Fruit fly (Drosophila melanogaster) whole organism, embryonic: ENCODE measurements around the gene CG7094.

Experiments
- Atf3 ChIP-seq: fragments of 200-800 bp; sonication (Bioruptor generic); optimal IDR thresholded peaks from 3 replicates; lab custom pipeline; 2016; ENCODE audit warnings: missing biosample characterization, missing genetic modification characterization
- CG10543 ChIP-seq: fragments of 200-800 bp; sonication (Bioruptor generic); optimal IDR thresholded peaks from 3 replicates; lab custom pipeline; 2017; ENCODE audit warnings: missing biosample characterization, mild to moderate bottlenecking, missing genetic modification characterization, moderate library complexity
- CG11456 ChIP-seq: fragments of 200-800 bp; sonication (Bioruptor generic); IDR thresholded peaks from 3 replicates; pipeline ENCODE4 v1.3.6; 2022; ENCODE audit warnings: missing biosample characterization, missing genetic modification characterization
- CG12391 ChIP-seq: fragments of 200-800 bp; sonication (Bioruptor generic); optimal IDR thresholded peaks from 3 replicates; lab custom pipeline; 2018; ENCODE audit warnings: missing biosample characterization, mild to moderate bottlenecking, missing genetic modification characterization, moderate library complexity
- CG13123 ChIP-seq: fragments of 200-800 bp; sonication (Bioruptor generic); optimal IDR thresholded peaks from 2 replicates; lab custom pipeline; 2016; ENCODE audit warnings: missing biosample characterization, missing genetic modification characterization
- CG15269 ChIP-seq: fragments of 200-800 bp; sonication (Bioruptor generic); optimal IDR thresholded peaks from 2 replicates; lab custom pipeline; 2018; ENCODE audit warnings: missing biosample characterization, mild to moderate bottlenecking, missing genetic modification characterization, moderate library complexity
- CG17186 ChIP-seq: fragments of 200-800 bp; sonication (Bioruptor generic); optimal IDR thresholded peaks from 3 replicates; lab custom pipeline; 2017; ENCODE audit warnings: missing biosample characterization, missing genetic modification reagents, missing genetic modification characterization
- CG17359 ChIP-seq: fragments of 200-800 bp; sonication (Bioruptor generic); optimal IDR thresholded peaks from 3 replicates; lab custom pipeline; 2018; ENCODE audit warnings: missing biosample characterization, mild to moderate bottlenecking, missing genetic modification characterization, moderate library complexity
- CG18011 ChIP-seq: fragments of 200-800 bp; sonication (Bioruptor generic); optimal IDR thresholded peaks from 2 replicates; lab custom pipeline; 2017; ENCODE audit warnings: missing biosample characterization, missing genetic modification characterization, mild to moderate bottlenecking, moderate library complexity, missing genotype
- CG18262 ChIP-seq: fragments of 200-800 bp; optimal IDR thresholded peaks from 3 replicates; lab custom pipeline; 2019; ENCODE audit warnings: missing biosample characterization, mild to moderate bottlenecking, missing genetic modification characterization, moderate library complexity
- CG18599 ChIP-seq: fragments of 200-800 bp; sonication (Bioruptor generic); optimal IDR thresholded peaks from 3 replicates; lab custom pipeline; 2017; ENCODE audit warnings: missing biosample characterization, missing genetic modification characterization, mild to moderate bottlenecking, moderate library complexity, missing genetic modification reagents
- CG6854 ChIP-seq: fragments of 200-800 bp; sonication (Bioruptor generic); optimal IDR thresholded peaks from 3 replicates; lab custom pipeline; 2017; ENCODE audit warnings: missing biosample characterization, mild to moderate bottlenecking, missing genetic modification characterization
- CG7839 ChIP-seq: fragments of 200-800 bp; sonication (Bioruptor generic); optimal IDR thresholded peaks from 3 replicates; lab custom pipeline; 2018; ENCODE audit warnings: missing biosample characterization, mild to moderate bottlenecking, missing genetic modification characterization, moderate library complexity
- CG9932 ChIP-seq: fragments of 200-800 bp; sonication (Bioruptor generic); IDR thresholded peaks from 2 replicates; pipeline ENCODE4 v1.3.6; 2022; ENCODE audit warnings: missing biosample characterization, missing genetic modification characterization
- Chrac-16 ChIP-seq: fragments of 200-800 bp; sonication (Bioruptor generic); optimal IDR thresholded peaks from 3 replicates; lab custom pipeline; 2016; ENCODE audit warnings: missing biosample characterization, missing genetic modification characterization
- CoRest ChIP-seq: fragments of 200-800 bp; sonication (Bioruptor generic); optimal IDR thresholded peaks from 3 replicates; lab custom pipeline; 2018; ENCODE audit warnings: missing biosample characterization, mild to moderate bottlenecking, missing genetic modification characterization, moderate library complexity
- Dek ChIP-seq: fragments of 200-800 bp; sonication (Bioruptor generic); optimal IDR thresholded peaks from 3 replicates; lab custom pipeline; 2019; ENCODE audit warnings: missing biosample characterization, mild to moderate bottlenecking, missing genetic modification characterization, moderate library complexity
- Doc2 ChIP-seq: fragments of 200-800 bp; sonication (Bioruptor generic); IDR thresholded peaks from 2 replicates; pipeline ENCODE4 v1.3.6; 2022; ENCODE audit warnings: missing biosample characterization, missing genetic modification characterization
- Fer1 ChIP-seq: fragments of 200-800 bp; sonication (Bioruptor generic); optimal IDR thresholded peaks from 2 replicates; lab custom pipeline; 2017; ENCODE audit warnings: missing biosample characterization, mild to moderate bottlenecking, missing genetic modification characterization
- Hand ChIP-seq: fragments of 200-800 bp; sonication (Bioruptor generic); optimal IDR thresholded peaks from 2 replicates; lab custom pipeline; 2017; ENCODE audit warnings: mild to moderate bottlenecking, missing biosample characterization, missing genetic modification reagents, missing genetic modification characterization
- Med ChIP-seq: fragments of 200-800 bp; sonication (Bioruptor generic); peaks from one replicate; lab custom pipeline; 2016; ENCODE audit warnings: missing biosample characterization, missing genetic modification characterization, mild to moderate bottlenecking, inconsistent platforms, moderate library complexity
- Mes4 ChIP-seq: fragments of 200-800 bp; sonication (Bioruptor generic); optimal IDR thresholded peaks from 2 replicates; lab custom pipeline; 2016; ENCODE audit warnings: missing biosample characterization, missing genetic modification characterization
- Nf-YB ChIP-seq: fragments of 200-800 bp; sonication (Bioruptor generic); optimal IDR thresholded peaks from 3 replicates; lab custom pipeline; 2019; ENCODE audit warnings: missing biosample characterization, mild to moderate bottlenecking, missing genetic modification characterization, moderate library complexity
- Poxn ChIP-seq: fragments of 200-800 bp; sonication (Bioruptor generic); IDR thresholded peaks from 2 replicates; pipeline ENCODE4 v1.3.6; 2022; ENCODE audit warnings: missing biosample characterization, missing genetic modification characterization
- Rfx ChIP-seq: fragments of 200-800 bp; sonication (Bioruptor generic); IDR thresholded peaks from 2 replicates; pipeline ENCODE4 v1.3.6; 2022; ENCODE audit warnings: missing biosample characterization, missing genetic modification characterization
- Sox102F ChIP-seq: fragments of 200-800 bp; sonication (Bioruptor generic); optimal IDR thresholded peaks from 2 replicates; lab custom pipeline; 2018; ENCODE audit warnings: missing biosample characterization, mild to moderate bottlenecking, missing genetic modification characterization, moderate library complexity
- Usf ChIP-seq: fragments of 200-800 bp; sonication (Bioruptor generic); optimal IDR thresholded peaks from 2 replicates; lab custom pipeline; 2017; ENCODE audit warnings: missing genotype, missing biosample characterization, missing genetic modification characterization
- ara ChIP-seq: fragments of 200-800 bp; sonication (Bioruptor generic); IDR thresholded peaks from 2 replicates; pipeline ENCODE4 v1.3.6; 2022; ENCODE audit warnings: missing biosample characterization, missing genetic modification characterization
- ase ChIP-seq: fragments of 200-800 bp; sonication (Bioruptor generic); IDR thresholded peaks from 3 replicates; pipeline ENCODE4 v1.3.6; 2022; ENCODE audit warnings: missing biosample characterization, missing genetic modification characterization
- ash1 ChIP-seq: fragments of 200-800 bp; sonication (Bioruptor generic); optimal IDR thresholded peaks from 2 replicates; lab custom pipeline; 2018; ENCODE audit warnings: missing biosample characterization, mild to moderate bottlenecking, missing genetic modification characterization
- az2 ChIP-seq: fragments of 200-800 bp; sonication (Bioruptor generic); optimal IDR thresholded peaks from 3 replicates; lab custom pipeline; 2016; ENCODE audit warnings: missing biosample characterization, missing genetic modification characterization
- bsh ChIP-seq, 2 experiments: fragments of 200-800 bp; sonication (Bioruptor generic); optimal IDR thresholded peaks; 2 replicates each; lab custom pipeline; 2017 to 2018; ENCODE audit warnings: mild to moderate bottlenecking in 2 of 2, missing biosample characterization in 2 of 2, missing genetic modification characterization in 2 of 2, moderate library complexity in 1 of 2
- cwo ChIP-seq: fragments of 200-800 bp; sonication (Bioruptor generic); optimal IDR thresholded peaks from 3 replicates; lab custom pipeline; 2017; ENCODE audit warnings: missing biosample characterization, missing genetic modification characterization, mild to moderate bottlenecking, moderate library complexity, missing genetic modification reagents
- dimm ChIP-seq: fragments of 200-800 bp; sonication (Bioruptor generic); IDR thresholded peaks from 2 replicates; pipeline ENCODE4 v1.3.6; 2022; ENCODE audit warnings: missing biosample characterization, missing genetic modification characterization
- dmrt11E ChIP-seq: fragments of 200-800 bp; sonication (Bioruptor generic); optimal IDR thresholded peaks from 3 replicates; lab custom pipeline; 2018; ENCODE audit warnings: missing biosample characterization, mild to moderate bottlenecking, missing genetic modification characterization, moderate library complexity
- dmrt99B ChIP-seq: fragments of 200-800 bp; sonication (Bioruptor generic); optimal IDR thresholded peaks from 2 replicates; lab custom pipeline; 2018; ENCODE audit warnings: missing biosample characterization, mild to moderate bottlenecking, missing genetic modification characterization, moderate library complexity
- gcm ChIP-seq: fragments of 200-800 bp; sonication (Bioruptor generic); optimal IDR thresholded peaks from 2 replicates; lab custom pipeline; 2019; ENCODE audit warnings: missing biosample characterization, mild to moderate bottlenecking, missing genetic modification characterization, moderate library complexity
- gsb-n ChIP-seq: fragments of 200-800 bp; sonication (Bioruptor generic); optimal IDR thresholded peaks from 3 replicates; lab custom pipeline; 2018; ENCODE audit warnings: missing biosample characterization, mild to moderate bottlenecking, missing genetic modification characterization
- nerfin-2 ChIP-seq: fragments of 200-800 bp; sonication (Bioruptor generic); IDR thresholded peaks from 2 replicates; pipeline ENCODE4 v1.3.6; 2022; ENCODE audit warnings: missing biosample characterization, missing genetic modification characterization; ENCODE audit not compliant: partially characterized antibody
- nmo ChIP-seq: fragments of 200-800 bp; sonication (Bioruptor generic); optimal IDR thresholded peaks from 2 replicates; lab custom pipeline; 2018; ENCODE audit warnings: missing biosample characterization, mild to moderate bottlenecking, missing genetic modification characterization, moderate library complexity
- org-1 ChIP-seq: fragments of 200-800 bp; sonication (Bioruptor generic); optimal IDR thresholded peaks from 2 replicates; lab custom pipeline; 2017; ENCODE audit warnings: missing biosample characterization, missing genetic modification characterization
- row ChIP-seq: fragments of 200-800 bp; sonication (Bioruptor generic); IDR thresholded peaks from 3 replicates; pipeline ENCODE4 v1.3.6; 2022; ENCODE audit warnings: missing biosample characterization, missing genetic modification characterization
- run ChIP-seq: fragments of 200-800 bp; sonication (Bioruptor generic); optimal IDR thresholded peaks from 3 replicates; lab custom pipeline; 2018; ENCODE audit warnings: missing biosample characterization, mild to moderate bottlenecking, missing genetic modification characterization
- schlank ChIP-seq: fragments of 200-800 bp; sonication (Bioruptor generic); optimal IDR thresholded peaks from 2 replicates; lab custom pipeline; 2018; ENCODE audit warnings: missing biosample characterization, mild to moderate bottlenecking, missing genetic modification characterization
- scrt ChIP-seq: fragments of 200-800 bp; sonication (Bioruptor generic); optimal IDR thresholded peaks from 2 replicates; lab custom pipeline; 2018; ENCODE audit warnings: missing biosample characterization, mild to moderate bottlenecking, missing genetic modification characterization, moderate library complexity
- sna ChIP-seq: fragments of 200-800 bp; sonication (Bioruptor generic); IDR thresholded peaks from 2 replicates; pipeline ENCODE4 v1.3.6; 2022; ENCODE audit warnings: missing biosample characterization, missing genetic modification characterization; ENCODE audit not compliant: partially characterized antibody

The CG7094 gene

dm6 chr2L:17559275-17559674, 3.7 kb upstream of the CG7094 start (continued):
- TF ChIP-seq CG18599 (GFP tag; lab: Kevin White, UChicago) = peak; percentile 17
- TF ChIP-seq ara (GFP tag; lab: Robert Waterston, UW) = no peak
- TF ChIP-seq Poxn = no peak

- TF ChIP-seq Rfx (GFP tag; lab: Robert Waterston, UW) (0 out of 2 replicates have a peak, but pooled peaks have one; percentile 23), CG9932 (GFP tag; lab: Robert Waterston, UW) (no peak), Med (GFP tag; lab: Kevin White, UChicago) (peak; percentile 33), dmrt99B (tag; lab: Kevin White, UChicago) (peak; percentile 62), CG18599 (GFP tag; lab: Kevin White, UChicago) (peak; percentile 77), CG10543 (GFP tag; lab: Kevin White, UChicago) (peak; percentile 6), ara (GFP tag; lab: Robert Waterston, UW) (no peak), row (0 out of 3 replicates have a peak, but pooled peaks have one; percentile 26), CG13123 (GFP tag; lab: Kevin White, UChicago) (no peak), dimm (GFP tag; lab: Robert Waterston, UW) (no peak), Hand (GFP tag; lab: Kevin White, UChicago) (peak; percentile 46), CG17359 (peak; percentile 43), Sox102F (GFP tag; lab: Kevin White, UChicago) (peak; percentile 30), CG11456 (GFP tag; lab: Robert Waterston, UW) (no peak), Fer1 (GFP tag; lab: Kevin White, UChicago) (peak; percentile 56), az2 (no peak), scrt (GFP tag; lab: Kevin White, UChicago) (peak; percentile 17), cwo (peak; percentile 32), ase (GFP tag; lab: Robert Waterston, UW) (no peak), org-1 (no peak), CG17186 (no peak), CG6854 (peak; percentile 52), run (peak; percentile 11), Doc2 (GFP tag; lab: Robert Waterston, UW) (no peak), Dek (tag; lab: Kevin White, UChicago) (peak; percentile 30), Mes4 (no peak), Atf3 (no peak), bsh (GFP tag; optimal IDR thresholded peaks at IDR 0.05; lab: Kevin White, UChicago) (peak in 1 of 2 experiments; percentile 5), schlank (tag; lab: Kevin White, UChicago) (no peak), CG15269 (tag; lab: Kevin White, UChicago) (peak; percentile 55), gcm (GFP tag; lab: Kevin White, UChicago) (peak; percentile 35), CG18262 (peak; percentile 47), dmrt11E (no peak), CoRest (tag; lab: Kevin White, UChicago) (peak; percentile 54), Usf (GFP tag; lab: Kevin White, UChicago) (no peak), gsb-n (tag; lab: Kevin White, UChicago) (peak; percentile 27), Nf-YB (GFP tag; lab: Kevin White, UChicago) (peak; percentile 31), nmo (GFP tag; lab: Kevin White, UChicago) (peak; percentile 30), sna (GFP tag; lab: Robert Waterston, UW) (no peak), CG18011 (GFP tag; lab: Kevin White, UChicago) (no peak), ash1 (no peak), nerfin-2 (no peak), CG7839 (peak; percentile 72), Chrac-16 (GFP tag; lab: Kevin White, UChicago) (no peak), CG12391 (peak; percentile 53)
Observed at dm6 chr2L:17558111-17558773, 2.7 kb upstream of the CG7094 start.
